Fruit fly (Drosophila melanogaster): ENCODE results near the gene Rrp5.

DNA sequence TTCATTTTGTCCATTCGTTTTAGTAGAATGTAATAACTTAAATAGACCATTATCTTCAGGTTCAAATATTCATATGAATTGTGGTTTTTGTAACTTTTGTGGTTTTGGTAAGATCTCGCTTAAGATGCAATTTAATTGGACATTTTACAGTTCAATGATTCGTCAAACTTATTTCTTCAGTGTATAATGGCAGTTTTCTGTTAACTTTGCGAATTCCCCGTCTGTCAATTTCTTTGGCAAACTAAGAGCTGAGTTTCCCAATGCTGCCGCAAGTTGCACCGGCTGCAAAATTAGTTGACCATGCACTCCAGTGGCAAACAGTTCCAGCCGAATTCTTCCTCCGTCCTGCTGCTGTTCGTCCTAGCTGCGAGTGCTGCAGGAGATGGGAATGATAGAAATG, 43.4 kb upstream of the Rrp5 start, which contains the start of gene CG33342:
- no peak for TF ChIP-seq fd96Ca (GFP tag; IDR thresholded peaks at IDR 0.05)
- TF ChIP-seq CG10348 (GFP tag; IDR thresholded peaks at IDR 0.05) = no peak
- no peak for TF ChIP-seq D1 (tag; optimal IDR thresholded peaks at IDR 0.05)
- no peak for TF ChIP-seq CG13204 (GFP tag; optimal IDR thresholded peaks at IDR 0.05)
- no peak for TF ChIP-seq CG4496 (GFP tag; IDR thresholded peaks at IDR 0.05)
- TF ChIP-seq CG17806 (tag; optimal IDR thresholded peaks at IDR 0.05) = no peak
- TF ChIP-seq rn (GFP tag; IDR thresholded peaks at IDR 0.05) = no peak
- no peak for TF ChIP-seq CG9948 (tag; optimal IDR thresholded peaks at IDR 0.05)

Measured in whole organism, pupa.